Worm (Caenorhabditis elegans): ENCODE data around the gene C08F11.12.
"Not testable (repeated sequence)": the region's sequence is repeated elsewhere in the genome, so short reads cannot be mapped to it uniquely, and the experiment has no call there.

Gene C08F11.12

ce11 chrIV:13664090-13664489 lies 12.8 kb upstream of the C08F11.12 start, which contains the start of gene Y45F10C.4:
Gene Y45F10C.4, minus strand, starts transcription at chrIV:13664190.
- TF ChIP-seq aha-1 (tag; optimal IDR thresholded peaks at IDR 0.05) (no peak), hpl-2 (GFP tag; optimal IDR thresholded peaks at IDR 0.05) (no peak), nhr-11 (tag; optimal IDR thresholded peaks at IDR 0.05) (no peak), snpc-4 (tag; optimal IDR thresholded peaks at IDR 0.05) (no peak), aly-2 (tag; optimal IDR thresholded peaks at IDR 0.05) (no peak), hlh-17 (GFP tag; optimal IDR thresholded peaks at IDR 0.05; ENCODE audit: borderline replicate concordance) (no peak), mep-1 (tag; optimal IDR thresholded peaks at IDR 0.05) (no peak), sup-37 (GFP tag; optimal IDR thresholded peaks at IDR 0.05) (no peak), C04F5.9 (tag; optimal IDR thresholded peaks at IDR 0.05) (no peak), ama-1 (optimal IDR thresholded peaks at IDR 0.05) (no peak), lin-14 (GFP tag; optimal IDR thresholded peaks at IDR 0.05) (no peak), lsy-2 (tag; optimal IDR thresholded peaks at IDR 0.05) (no peak), C34B4.2 (tag; optimal IDR thresholded peaks at IDR 0.05) (no peak), nhr-71 (tag; optimal IDR thresholded peaks at IDR 0.05) (no peak), sptf-1 (tag; optimal IDR thresholded peaks at IDR 0.05) (no peak), ztf-4 (tag; optimal IDR thresholded peaks at IDR 0.05) (no peak), nhr-20 (tag; optimal IDR thresholded peaks at IDR 0.05) (no peak), ceh-82 (tag; optimal IDR thresholded peaks at IDR 0.05) (no peak), F16B12.6 (tag; optimal IDR thresholded peaks at IDR 0.05) (no peak), nhr-237 (tag; optimal IDR thresholded peaks at IDR 0.05) (no peak)

- not testable (repeated sequence) for TF ChIP-seq efl-3 (GFP tag; optimal IDR thresholded peaks at IDR 0.05); hlh-17 (GFP tag; optimal IDR thresholded peaks at IDR 0.05; ENCODE audit: borderline replicate concordance); swsn-7 (tag; optimal IDR thresholded peaks at IDR 0.05)
Observed at ce11 chrIV:13662570-13662969, 11.3 kb upstream of the C08F11.12 start, which contains the start of gene Y45F10C.2. Gene Y45F10C.2, minus strand, starts transcription at chrIV:13662670.

- not testable (repeated sequence) for TF ChIP-seq C34B4.2 (tag; optimal IDR thresholded peaks at IDR 0.05); ceh-88 (GFP tag; IDR thresholded peaks at IDR 0.05); sox-4 (tag; optimal IDR thresholded peaks at IDR 0.05)
Observed at ce11 chrIV:13659449-13659848, 8.1 kb upstream of the C08F11.12 start, which contains the start of gene Y45F10C.1. Gene Y45F10C.1, minus strand, starts transcription at chrIV:13659549.

ce11 chrIV:13652023-13652422 lies 712 bp upstream of the C08F11.12 start, which contains the start of gene Y45F10C.6:
Gene Y45F10C.6, plus strand, starts transcription at chrIV:13652323.
- not testable (repeated sequence) for TF ChIP-seq jun-1, hlh-4, unc-30 (tag; optimal IDR thresholded peaks at IDR 0.05)

- TF ChIP-seq nhr-76 (tag; optimal IDR thresholded peaks at IDR 0.05) (no peak), tbx-2 (tag; optimal IDR thresholded peaks at IDR 0.05) (no peak), mab-9 (GFP tag; IDR thresholded peaks at IDR 0.05) (no peak), isw-1 (GFP tag; IDR thresholded peaks at IDR 0.05) (no peak), nhr-19 (GFP tag; conservative IDR thresholded peaks at IDR 0.05) (no peak), ets-5 (GFP tag; IDR thresholded peaks at IDR 0.05) (no peak), alr-1 (tag; optimal IDR thresholded peaks at IDR 0.05; ENCODE audit: borderline replicate concordance) (no peak), fkh-10 (GFP tag; optimal IDR thresholded peaks at IDR 0.05) (no peak), dpl-1 (GFP tag; optimal IDR thresholded peaks at IDR 0.05) (no peak), hlh-17 (GFP tag; optimal IDR thresholded peaks at IDR 0.05; ENCODE audit: borderline replicate concordance) (no peak), grh-1 (GFP tag; IDR thresholded peaks at IDR 0.05) (no peak), sox-4 (tag; optimal IDR thresholded peaks at IDR 0.05) (no peak), lin-13 (GFP tag; optimal IDR thresholded peaks at IDR 0.05) (no peak), pag-3 (tag; optimal IDR thresholded peaks at IDR 0.05; ENCODE audit: borderline replicate concordance, insufficient read depth) (no peak), Y116A8C.19 (tag; optimal IDR thresholded peaks at IDR 0.05; ENCODE audit: borderline replicate concordance) (no peak), C16A3.4 (tag; optimal IDR thresholded peaks at IDR 0.05) (no peak), irx-1 (tag; optimal IDR thresholded peaks at IDR 0.05) (no peak)
Observed at ce11 chrIV:13650238-13650637, 1.1 kb downstream of the C08F11.12 start, which contains the start of gene C08F11.17. Gene C08F11.17, minus strand, starts transcription at chrIV:13650338.
